Fruit fly (Drosophila melanogaster): ENCODE results near the gene CG43861.

- no peak for TF ChIP-seq insv (optimal IDR thresholded peaks at IDR 0.05)
- no peak for TF ChIP-seq h (optimal IDR thresholded peaks at IDR 0.05)
- TF ChIP-seq ttk (optimal IDR thresholded peaks at IDR 0.05): no peak
Measured at dm6 chr2L:19937804-19938461, 79.1 kb downstream of the CG43861 start.

All from Kc167 (cell line).